Worm (Caenorhabditis elegans) whole organism, early embryonic: Measurements from ENCODE around the gene F43C11.2.

Experiments used
- B0310.2 ChIP-seq: sonication (generic microtip); optimal IDR thresholded peaks from 2 replicates; lab custom pipeline; 2016; ENCODE audit warnings: mild to moderate bottlenecking, missing genetic modification characterization, missing compliant biosample characterization
- F13C5.2 ChIP-seq: sonication (generic microtip); optimal IDR thresholded peaks from 2 replicates; lab custom pipeline; 2017; ENCODE audit warnings: mild to moderate bottlenecking, missing genetic modification characterization, inconsistent platforms, missing compliant biosample characterization
- aly-1 ChIP-seq: sonication (generic microtip); optimal IDR thresholded peaks from 2 replicates; lab custom pipeline; 2016; ENCODE audit warnings: missing genetic modification characterization, missing compliant biosample characterization
- ama-1 ChIP-seq: fragments of 150-350 bp; optimal IDR thresholded peaks from 2 replicates; lab custom pipeline; 2014
- ceh-13 ChIP-seq: fragments of 200-800 bp; sonication (Bioruptor generic); optimal IDR thresholded peaks from 2 replicates; lab custom pipeline; 2018; ENCODE audit warnings: mild to moderate bottlenecking, missing genetic modification characterization, missing compliant biosample characterization
- ceh-36 ChIP-seq: sonication (generic microtip); optimal IDR thresholded peaks from 2 replicates; lab custom pipeline; 2016; ENCODE audit warnings: missing genetic modification characterization, inconsistent platforms, missing compliant biosample characterization
- ets-7 ChIP-seq: sonication (generic microtip); optimal IDR thresholded peaks from 2 replicates; lab custom pipeline; 2016; ENCODE audit warnings: missing genotype, missing genetic modification characterization, missing compliant biosample characterization
- flt-1 ChIP-seq: fragments of 200-800 bp; sonication (Bioruptor generic); IDR thresholded peaks from 2 replicates; pipeline ENCODE4 v1.3.6; 2022; ENCODE audit warnings: missing genetic modification characterization, missing compliant biosample characterization
- hmbx-1 ChIP-seq: sonication (generic microtip); optimal IDR thresholded peaks from 2 replicates; lab custom pipeline; 2016; ENCODE audit warnings: mild to moderate bottlenecking, missing genetic modification characterization, missing compliant biosample characterization
- hmg-4 ChIP-seq: fragments of 200-800 bp; sonication (Bioruptor generic); optimal IDR thresholded peaks from 2 replicates; lab custom pipeline; 2018; ENCODE audit warnings: mild to moderate bottlenecking, missing genetic modification characterization, missing compliant biosample characterization
- hnd-1 ChIP-seq: sonication (generic microtip); optimal IDR thresholded peaks from 2 replicates; lab custom pipeline; 2016; ENCODE audit warnings: missing genetic modification characterization, missing compliant biosample characterization
- pes-1 ChIP-seq: fragments of 200-800 bp; sonication (Bioruptor generic); IDR thresholded peaks from 2 replicates; pipeline ENCODE4 v1.3.6; 2022; ENCODE audit warnings: missing genetic modification reagents, missing genetic modification characterization, missing compliant biosample characterization
- scrt-1 ChIP-seq: fragments of 200-800 bp; sonication (Bioruptor generic); IDR thresholded peaks from 2 replicates; pipeline ENCODE4 v1.3.6; 2022; ENCODE audit warnings: missing genetic modification characterization, missing compliant biosample characterization
- sea-1 ChIP-seq: fragments of 200-800 bp; sonication (Bioruptor generic); conservative IDR thresholded peaks from 2 replicates; pipeline ENCODE4 v1.3.6; 2022; ENCODE audit warnings: missing genetic modification characterization, missing compliant biosample characterization
- tbx-11 ChIP-seq: fragments of 200-800 bp; sonication (Bioruptor generic); IDR thresholded peaks from 2 replicates; pipeline ENCODE4 v1.3.6; 2022; ENCODE audit warnings: missing genetic modification characterization, missing compliant biosample characterization
- tbx-37 ChIP-seq: fragments of 200-800 bp; sonication (Bioruptor generic); conservative IDR thresholded peaks from 2 replicates; pipeline ENCODE4 v1.3.6; 2022; ENCODE audit warnings: missing genetic modification reagents, missing genetic modification characterization, missing compliant biosample characterization
- tra-4 ChIP-seq: sonication (generic microtip); optimal IDR thresholded peaks from 2 replicates; lab custom pipeline; 2017; ENCODE audit warnings: missing genetic modification characterization, missing compliant biosample characterization

F43C11.2 gene

DNA sequence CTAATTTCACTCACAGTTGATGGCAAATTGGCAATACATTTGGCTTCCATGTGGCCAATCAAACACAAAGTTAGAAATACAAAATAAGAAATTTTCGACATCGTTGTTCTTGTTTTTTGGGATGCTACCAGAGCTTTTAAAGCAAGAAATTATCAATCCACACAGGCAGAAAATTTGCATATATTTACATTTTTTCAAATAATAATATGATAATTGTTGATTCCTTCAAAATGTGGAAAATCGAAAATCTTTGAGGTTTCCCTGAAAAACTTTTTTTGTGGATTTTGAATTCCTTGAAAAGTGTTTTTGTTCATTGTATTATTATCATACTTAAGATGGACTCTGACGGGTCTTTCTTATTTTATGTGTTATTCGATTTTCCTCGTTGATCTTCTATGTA is 36.3 kb downstream of the F43C11.2 start, which contains the start of gene F16G10.10:
Gene F16G10.10, minus strand, starts transcription at position 101 of the 400 bp plus-strand sequence.
- TF ChIP-seq ama-1 (no peak), hmg-4 (GFP tag; lab: Kevin White, UChicago) (no peak), B0310.2 (no peak), sea-1 (GFP tag; lab: Robert Waterston, UW) (no peak), ets-7 (tag; lab: Kevin White, UChicago) (no peak), aly-1 (tag; lab: Kevin White, UChicago) (no peak), scrt-1 (no peak), tbx-11 (no peak), pes-1 (no peak), hnd-1 (tag; lab: Kevin White, UChicago) (no peak), tbx-37 (no peak), hmbx-1 (tag; lab: Kevin White, UChicago) (no peak), flt-1 (GFP tag; lab: Robert Waterston, UW) (no peak), F13C5.2 (tag; lab: Kevin White, UChicago) (no peak), ceh-36 (no peak), ceh-13 (GFP tag; lab: Kevin White, UChicago) (no peak), tra-4 (tag; lab: Kevin White, UChicago) (no peak)

DNA sequence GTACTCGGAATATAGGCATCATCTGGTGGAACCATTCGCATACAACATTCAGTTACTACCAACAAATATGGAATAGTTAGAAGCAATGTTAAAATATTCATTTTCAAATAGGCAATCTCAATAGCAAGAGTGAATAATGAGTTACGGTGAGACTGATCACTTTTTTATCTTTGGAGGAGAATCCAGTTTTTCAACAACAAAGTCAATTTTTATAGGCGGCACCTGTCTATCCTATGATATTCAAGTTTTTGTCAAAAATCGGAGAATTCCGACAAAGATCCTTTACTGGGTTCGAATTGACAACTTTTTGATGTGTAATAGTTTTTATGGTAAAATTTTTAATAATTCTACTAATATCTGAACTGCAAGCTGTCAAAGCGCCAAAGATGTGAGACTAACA is 39.2 kb downstream of the F43C11.2 start, which contains the start of gene F16G10.11:
Gene F16G10.11, minus strand, starts transcription at position 101 of the 400 bp plus-strand sequence.
- TF ChIP-seq flt-1 (GFP tag; lab: Robert Waterston, UW) (no peak), sea-1 (GFP tag; lab: Robert Waterston, UW) (no peak), B0310.2 (no peak), F13C5.2 (tag; lab: Kevin White, UChicago) (no peak), tbx-37 (no peak), ceh-36 (no peak)

DNA sequence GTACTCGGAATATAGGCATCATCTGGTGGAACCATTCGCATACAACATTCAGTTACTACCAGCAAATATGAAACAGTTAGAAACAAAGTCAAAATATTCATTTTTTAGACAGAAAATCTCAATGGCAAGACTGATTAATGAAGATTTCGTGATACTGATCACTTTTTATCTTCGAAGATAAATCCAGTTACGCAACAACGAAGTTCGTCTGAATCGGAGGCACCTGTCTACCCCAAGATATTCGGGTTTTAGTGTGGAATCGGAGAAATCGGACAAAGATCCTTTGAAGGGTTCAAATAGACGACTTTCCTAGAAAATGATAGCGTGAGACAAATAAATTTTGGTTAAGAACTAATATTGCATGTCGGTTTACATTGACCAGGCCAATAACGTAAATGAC is 41.3 kb downstream of the F43C11.2 start, which contains the start of gene F16G10.13:
Gene F16G10.13, minus strand, starts transcription at position 101 of the 400 bp plus-strand sequence.
- TF ChIP-seq scrt-1 (no peak), F13C5.2 (tag; lab: Kevin White, UChicago) (no peak), aly-1 (tag; lab: Kevin White, UChicago) (no peak), ets-7 (tag; lab: Kevin White, UChicago) (no peak), ceh-13 (GFP tag; lab: Kevin White, UChicago) (no peak), pes-1 (no peak), hnd-1 (tag; lab: Kevin White, UChicago) (no peak), B0310.2 (no peak), ama-1 (no peak), tbx-11 (no peak)

DNA sequence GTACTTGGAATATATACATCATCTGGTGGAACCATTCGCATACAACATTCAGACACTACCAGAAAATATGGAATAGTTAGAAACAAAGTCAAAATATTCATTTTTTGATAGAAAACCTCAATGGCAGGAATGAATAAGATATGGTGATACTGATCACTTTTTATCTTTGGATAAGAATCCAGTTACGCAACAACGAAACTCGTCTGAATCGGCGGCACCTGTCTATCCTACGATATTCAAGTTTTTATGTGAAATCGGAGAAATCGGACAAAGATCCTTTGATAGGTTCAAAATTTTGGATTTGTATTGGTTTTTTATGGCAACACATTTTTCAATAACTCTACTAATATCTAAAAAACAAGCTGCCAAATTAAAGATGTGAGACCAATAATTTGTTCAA is 44.3 kb downstream of the F43C11.2 start, which contains the start of gene F16G10.14:
Gene F16G10.14, minus strand, starts transcription at position 101 of the 400 bp plus-strand sequence.
- TF ChIP-seq sea-1 (GFP tag; lab: Robert Waterston, UW) (no peak), flt-1 (GFP tag; lab: Robert Waterston, UW) (no peak), scrt-1 (no peak), tbx-11 (no peak), F13C5.2 (tag; lab: Kevin White, UChicago) (no peak), hmbx-1 (tag; lab: Kevin White, UChicago) (no peak), hnd-1 (tag; lab: Kevin White, UChicago) (no peak), pes-1 (no peak), ceh-13 (GFP tag; lab: Kevin White, UChicago) (no peak), tbx-37 (no peak), aly-1 (tag; lab: Kevin White, UChicago) (no peak), B0310.2 (no peak), ceh-36 (no peak), tra-4 (tag; lab: Kevin White, UChicago) (no peak), ets-7 (tag; lab: Kevin White, UChicago) (no peak), hmg-4 (GFP tag; lab: Kevin White, UChicago) (no peak), ama-1 (no peak)

DNA sequence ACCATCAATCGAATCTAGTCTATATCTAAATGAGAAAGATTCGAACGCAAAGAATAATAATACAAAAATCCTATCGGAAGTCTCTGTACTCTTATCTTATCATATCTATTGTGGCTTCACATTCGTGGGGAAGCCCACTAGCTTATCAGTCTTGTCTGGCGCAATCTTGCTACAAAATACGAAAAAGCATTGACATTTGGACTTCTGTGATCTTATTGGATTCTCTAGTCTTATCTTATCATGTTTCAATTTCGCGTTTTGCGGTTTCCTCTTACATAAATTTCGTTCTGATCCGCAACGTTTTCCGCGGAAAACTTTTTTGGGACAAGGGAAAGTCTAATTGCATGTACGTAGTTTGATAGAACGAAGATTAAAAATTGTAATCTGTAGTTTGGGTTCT is 45.2 kb downstream of the F43C11.2 start:
- TF ChIP-seq hmg-4 (GFP tag; lab: Kevin White, UChicago), result no peak
- TF ChIP-seq pes-1, result no peak
- no peak for TF ChIP-seq sea-1 (GFP tag; lab: Robert Waterston, UW)
- TF ChIP-seq hmbx-1 (tag; lab: Kevin White, UChicago), result no peak
- no peak for TF ChIP-seq ets-7 (tag; lab: Kevin White, UChicago)
- no peak for TF ChIP-seq tbx-37

DNA sequence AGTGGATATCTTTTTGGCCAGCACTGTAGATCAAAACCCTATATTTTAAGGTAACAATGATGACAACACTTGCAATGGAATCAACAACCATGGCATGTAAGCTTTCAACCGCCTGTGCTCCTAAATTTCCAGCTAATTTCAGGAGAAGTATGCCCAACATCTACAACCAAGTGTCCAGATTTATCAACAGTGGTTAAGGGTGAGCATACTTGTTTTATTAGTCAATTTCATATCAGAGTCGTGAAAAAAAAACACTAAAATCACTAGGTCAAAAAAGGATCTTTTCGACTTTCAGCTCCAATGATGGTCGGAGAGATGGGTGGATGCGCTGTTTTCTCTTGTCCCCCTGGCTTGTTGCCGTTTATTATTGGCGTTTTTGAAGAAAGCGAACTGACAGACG is 49.4 kb downstream of the F43C11.2 start, which contains the start of gene F16G10.1:
Gene F16G10.1, plus strand, starts transcription at position 301 of the 400 bp plus-strand sequence.
- TF ChIP-seq tbx-11 (no peak), ceh-13 (GFP tag; lab: Kevin White, UChicago) (no peak), sea-1 (GFP tag; lab: Robert Waterston, UW) (no peak), pes-1 (no peak), tbx-37 (no peak), F13C5.2 (tag; lab: Kevin White, UChicago) (no peak), hmbx-1 (tag; lab: Kevin White, UChicago) (no peak), B0310.2 (no peak), ceh-36 (no peak)
